Worm (Caenorhabditis elegans) whole organism, mixed stage, embryonic: Measurements from ENCODE around the gene C34F6.10.

Experiments
- elt-1 ChIP-seq: sonication (generic microtip); optimal IDR thresholded peaks from 2 replicates; lab custom pipeline; 2017; ENCODE audit warnings: missing genetic modification characterization, mild to moderate bottlenecking, missing compliant biosample characterization, antibody characterized with exemption, moderate library complexity, borderline replicate concordance; ENCODE audit not compliant: insufficient read depth
- elt-3 ChIP-seq: fragments of 150-350 bp; optimal IDR thresholded peaks from 2 replicates; lab custom pipeline; 2014; ENCODE audit warnings: missing biosample characterization, missing genetic modification characterization
- ham-2 ChIP-seq: fragments of 200-800 bp; sonication (Bioruptor generic); optimal IDR thresholded peaks from 2 replicates; lab custom pipeline; 2018; ENCODE audit warnings: mild to moderate bottlenecking, missing genetic modification characterization, missing compliant biosample characterization
- mab-5 ChIP-seq: fragments of 150-350 bp; optimal IDR thresholded peaks from 2 replicates; lab custom pipeline; 2014; ENCODE audit warnings: missing biosample characterization, missing genetic modification characterization
- nhr-28 ChIP-seq: fragments of 150-350 bp; optimal IDR thresholded peaks from 2 replicates; lab custom pipeline; 2014; ENCODE audit warnings: missing biosample characterization, missing genetic modification characterization
- snpc-4 ChIP-seq: fragments of 150-350 bp; optimal IDR thresholded peaks from 2 replicates; lab custom pipeline; 2014; ENCODE audit warnings: missing biosample characterization, missing genetic modification characterization
- sptf-1 ChIP-seq: sonication (generic microtip); optimal IDR thresholded peaks from 2 replicates; lab custom pipeline; 2017; ENCODE audit warnings: mild to moderate bottlenecking, missing genetic modification characterization, moderate library complexity, missing compliant biosample characterization
- tbx-8 ChIP-seq: fragments of 200-800 bp; sonication (Bioruptor generic); optimal IDR thresholded peaks from 2 replicates; lab custom pipeline; 2018; ENCODE audit warnings: mild to moderate bottlenecking, missing genetic modification characterization, moderate library complexity, missing compliant biosample characterization
- unc-62 ChIP-seq: fragments of 150-350 bp; optimal IDR thresholded peaks from 2 replicates; lab custom pipeline; 2014; ENCODE audit warnings: missing biosample characterization, missing genetic modification reagents, missing genetic modification characterization

DNA sequence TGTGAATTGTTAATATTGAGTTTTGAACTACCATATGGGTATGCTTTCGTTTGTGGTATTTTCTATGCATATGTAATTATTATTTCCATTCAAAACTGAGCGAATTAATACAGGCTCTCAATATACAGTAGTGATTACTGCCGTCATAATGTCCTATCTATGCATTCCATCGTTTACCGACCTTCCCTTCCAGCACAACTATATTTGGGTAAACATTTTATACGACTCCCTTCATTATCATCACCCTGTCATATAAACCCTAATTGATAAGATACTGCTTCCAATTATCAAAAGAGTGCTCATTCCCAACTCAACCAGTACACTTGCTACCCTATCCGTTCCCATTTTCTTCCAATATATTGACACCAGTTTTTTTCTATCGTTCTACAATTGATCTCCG, 49.5 kb upstream of the C34F6.10 start:
- no peak for TF ChIP-seq elt-3
- TF ChIP-seq tbx-8 (GFP tag; lab: Kevin White, UChicago): no peak
- TF ChIP-seq ham-2 (GFP tag; lab: Kevin White, UChicago): no peak
- TF ChIP-seq nhr-28 (tag; lab: Kevin White, UChicago): no peak
- TF ChIP-seq unc-62: no peak
- no peak for TF ChIP-seq elt-1
- TF ChIP-seq mab-5 (tag; lab: Kevin White, UChicago): no peak
- TF ChIP-seq snpc-4 (tag; lab: Kevin White, UChicago): no peak
- TF ChIP-seq sptf-1 (tag; lab: Kevin White, UChicago): no peak
